Worm (Caenorhabditis elegans) whole organism, L3 larva: ENCODE data around the gene F09B9.5.

Source experiments
- R02D3.7 ChIP-seq: fragments of 150-350 bp; optimal IDR thresholded peaks from 2 replicates; lab custom pipeline; 2014; ENCODE audit warnings: missing biosample characterization, missing genetic modification characterization
- ZK546.5 ChIP-seq: sonication (generic microtip); optimal IDR thresholded peaks from 2 replicates; lab custom pipeline; 2017; ENCODE audit warnings: missing biosample characterization, missing genetic modification characterization
- aly-2 ChIP-seq: fragments of 150-350 bp; optimal IDR thresholded peaks from 2 replicates; lab custom pipeline; 2014; ENCODE audit warnings: missing biosample characterization, missing genetic modification characterization
- ama-1 ChIP-seq: fragments of 150-350 bp; optimal IDR thresholded peaks from 2 replicates; lab custom pipeline; 2018
- ceh-16 ChIP-seq: sonication (generic microtip); optimal IDR thresholded peaks from 2 replicates; lab custom pipeline; 2017; ENCODE audit warnings: missing biosample characterization, missing genetic modification characterization
- ceh-28 ChIP-seq: fragments of 150-350 bp; optimal IDR thresholded peaks from 2 replicates; lab custom pipeline; 2014; ENCODE audit warnings: missing biosample characterization, missing genetic modification reagents, missing genetic modification characterization
- ceh-82 ChIP-seq: fragments of 150-350 bp; optimal IDR thresholded peaks from 2 replicates; lab custom pipeline; 2014; ENCODE audit warnings: missing biosample characterization, missing genetic modification characterization
- ceh-9 ChIP-seq: sonication (generic microtip); optimal IDR thresholded peaks from 2 replicates; lab custom pipeline; 2018; ENCODE audit warnings: missing biosample characterization, missing genetic modification characterization
- daf-12 ChIP-seq: fragments of 150-350 bp; optimal IDR thresholded peaks from 2 replicates; lab custom pipeline; 2014; ENCODE audit warnings: missing biosample characterization, missing genetic modification reagents, missing genetic modification characterization
- egl-27 ChIP-seq: sonication (generic microtip); optimal IDR thresholded peaks from 4 replicates; lab custom pipeline; 2017; ENCODE audit warnings: missing biosample characterization, missing genetic modification reagents, missing genetic modification characterization
- egl-5 ChIP-seq: fragments of 150-350 bp; optimal IDR thresholded peaks from 2 replicates; lab custom pipeline; 2017; ENCODE audit warnings: missing biosample characterization, missing genetic modification reagents, missing genetic modification characterization, inconsistent platforms
- elt-1 ChIP-seq: fragments of 150-350 bp; optimal IDR thresholded peaks from 2 replicates; lab custom pipeline; 2014; ENCODE audit warnings: missing biosample characterization, missing genetic modification characterization
- elt-2 ChIP-seq: sonication (generic microtip); optimal IDR thresholded peaks from 2 replicates; lab custom pipeline; 2016; ENCODE audit warnings: missing genetic modification reagents, mild to moderate bottlenecking, missing genetic modification characterization, missing compliant biosample characterization
- elt-3 ChIP-seq, 3 experiments: fragments of 150-350 bp in 1 of 3; sonication (generic microtip) in 2 of 3; optimal IDR thresholded peaks; 2 replicates in 2 of 3; 4 replicates in 1 of 3; lab custom pipeline; 2014 to 2017; ENCODE audit warnings: missing biosample characterization in 3 of 3, missing genetic modification characterization in 3 of 3
- eor-1 ChIP-seq, 2 experiments: fragments of 150-350 bp; optimal IDR thresholded peaks; 2 replicates each; lab custom pipeline; 2014 to 2018; ENCODE audit warnings: missing biosample characterization in 2 of 2, missing genetic modification characterization in 2 of 2
- fkh-10 ChIP-seq: sonication (generic microtip); optimal IDR thresholded peaks from 2 replicates; lab custom pipeline; 2017; ENCODE audit warnings: missing biosample characterization, missing genetic modification reagents, missing genetic modification characterization
- fkh-2 ChIP-seq: fragments of 150-350 bp; optimal IDR thresholded peaks from 2 replicates; lab custom pipeline; 2014; ENCODE audit warnings: missing biosample characterization, missing genetic modification reagents, missing genetic modification characterization
- fos-1 ChIP-seq: fragments of 150-350 bp; optimal IDR thresholded peaks from 2 replicates; lab custom pipeline; 2014; ENCODE audit warnings: missing biosample characterization, missing genetic modification characterization
- hmg-11 ChIP-seq: sonication (generic microtip); optimal IDR thresholded peaks from 2 replicates; lab custom pipeline; 2016; ENCODE audit warnings: missing genetic modification characterization, missing compliant biosample characterization
- jun-1 ChIP-seq: fragments of 150-350 bp; optimal IDR thresholded peaks from 2 replicates; lab custom pipeline; 2014; ENCODE audit warnings: missing biosample characterization, missing genetic modification reagents, missing genetic modification characterization
- lin-15B ChIP-seq: fragments of 150-350 bp; optimal IDR thresholded peaks from 2 replicates; lab custom pipeline; 2014; ENCODE audit warnings: missing biosample characterization, missing genetic modification characterization
- lin-39 ChIP-seq: fragments of 150-350 bp; optimal IDR thresholded peaks from 2 replicates; lab custom pipeline; 2018; ENCODE audit warnings: missing biosample characterization, missing genetic modification reagents, missing genetic modification characterization
- lsy-12 ChIP-seq: sonication (generic microtip); optimal IDR thresholded peaks from 2 replicates; lab custom pipeline; 2016; ENCODE audit warnings: mild to moderate bottlenecking, missing genetic modification characterization, missing compliant biosample characterization
- mdl-1 ChIP-seq: fragments of 150-350 bp; optimal IDR thresholded peaks from 2 replicates; lab custom pipeline; 2014; ENCODE audit warnings: missing biosample characterization, missing genetic modification characterization
- mml-1 ChIP-seq: fragments of 150-350 bp; sonication (generic microtip); optimal IDR thresholded peaks from 3 replicates; lab custom pipeline; 2014; ENCODE audit warnings: missing biosample characterization, missing genetic modification characterization
- nfya-1 ChIP-seq: sonication (generic microtip); optimal IDR thresholded peaks from 2 replicates; lab custom pipeline; 2017; ENCODE audit warnings: missing genetic modification characterization, mild to moderate bottlenecking, missing compliant biosample characterization, antibody characterized with exemption, moderate library complexity; ENCODE audit not compliant: insufficient read depth
- nhr-11 ChIP-seq: fragments of 150-350 bp; optimal IDR thresholded peaks from 2 replicates; lab custom pipeline; 2014; ENCODE audit warnings: missing biosample characterization, missing genetic modification characterization
- nhr-12 ChIP-seq: fragments of 150-350 bp; optimal IDR thresholded peaks from 2 replicates; lab custom pipeline; 2014; ENCODE audit warnings: missing biosample characterization, missing genetic modification characterization
- nhr-23 ChIP-seq: fragments of 150-350 bp; optimal IDR thresholded peaks from 2 replicates; lab custom pipeline; 2014; ENCODE audit warnings: missing biosample characterization, missing genetic modification reagents, missing genetic modification characterization
- nhr-237 ChIP-seq: fragments of 150-350 bp; optimal IDR thresholded peaks from 2 replicates; lab custom pipeline; 2014; ENCODE audit warnings: missing biosample characterization, missing genetic modification characterization
- nhr-25 ChIP-seq: sonication (generic microtip); optimal IDR thresholded peaks from 2 replicates; lab custom pipeline; 2017; ENCODE audit warnings: missing biosample characterization, missing genetic modification characterization
- nhr-28 ChIP-seq: fragments of 150-350 bp; optimal IDR thresholded peaks from 2 replicates; lab custom pipeline; 2014; ENCODE audit warnings: missing biosample characterization, missing genetic modification characterization
- nhr-43 ChIP-seq: sonication (generic microtip); optimal IDR thresholded peaks from 2 replicates; lab custom pipeline; 2016; ENCODE audit warnings: mild to moderate bottlenecking, missing genetic modification characterization, missing compliant biosample characterization; ENCODE audit not compliant: poor library complexity, severe bottlenecking
- nhr-67 ChIP-seq: fragments of 150-350 bp; optimal IDR thresholded peaks from 2 replicates; lab custom pipeline; 2014; ENCODE audit warnings: missing biosample characterization, missing genetic modification characterization
- nhr-76 ChIP-seq: fragments of 150-350 bp; sonication (generic microtip); optimal IDR thresholded peaks from 5 replicates; lab custom pipeline; 2014; ENCODE audit warnings: missing biosample characterization, missing genetic modification characterization
- nhr-77 ChIP-seq: fragments of 150-350 bp; optimal IDR thresholded peaks from 2 replicates; lab custom pipeline; 2014; ENCODE audit warnings: missing biosample characterization, missing genetic modification characterization
- pha-4 ChIP-seq: fragments of 150-350 bp; optimal IDR thresholded peaks from 2 replicates; lab custom pipeline; 2014; ENCODE audit warnings: missing biosample characterization, missing genetic modification reagents, missing genetic modification characterization
- pqm-1 ChIP-seq: fragments of 150-350 bp; optimal IDR thresholded peaks from 2 replicates; lab custom pipeline; 2017; ENCODE audit warnings: missing biosample characterization, missing genetic modification characterization, inconsistent platforms
- sea-2 ChIP-seq: fragments of 150-350 bp; sonication (generic microtip); optimal IDR thresholded peaks from 4 replicates; lab custom pipeline; 2014; ENCODE audit warnings: missing biosample characterization, missing genetic modification reagents, missing genetic modification characterization
- skn-1 ChIP-seq: fragments of 150-350 bp; optimal IDR thresholded peaks from 2 replicates; lab custom pipeline; 2014; ENCODE audit warnings: missing biosample characterization, missing genetic modification characterization
- snpc-4 ChIP-seq: fragments of 150-350 bp; optimal IDR thresholded peaks from 2 replicates; lab custom pipeline; 2014; ENCODE audit warnings: missing biosample characterization, missing genetic modification characterization
- tbx-2 ChIP-seq: sonication (generic microtip); optimal IDR thresholded peaks from 2 replicates; lab custom pipeline; 2016; ENCODE audit warnings: mild to moderate bottlenecking, missing genetic modification characterization, missing compliant biosample characterization
- unc-39 ChIP-seq: sonication (generic microtip); optimal IDR thresholded peaks from 4 replicates; lab custom pipeline; 2017; ENCODE audit warnings: missing biosample characterization, missing genetic modification characterization
- unc-62 ChIP-seq: fragments of 150-350 bp; sonication (generic microtip); optimal IDR thresholded peaks from 4 replicates; lab custom pipeline; 2014; ENCODE audit warnings: missing biosample characterization, missing genetic modification reagents, missing genetic modification characterization
- zag-1 ChIP-seq: fragments of 150-350 bp; optimal IDR thresholded peaks from 2 replicates; lab custom pipeline; 2014; ENCODE audit warnings: missing biosample characterization, missing genetic modification characterization
- ztf-11 ChIP-seq: fragments of 150-350 bp; optimal IDR thresholded peaks from 2 replicates; lab custom pipeline; 2014; ENCODE audit warnings: missing biosample characterization, missing genetic modification characterization
- ztf-4 ChIP-seq: fragments of 150-350 bp; optimal IDR thresholded peaks from 2 replicates; lab custom pipeline; 2014; ENCODE audit warnings: missing biosample characterization, missing genetic modification characterization

The F09B9.5 gene

ce11 chrX:10145011-10145410 lies 9.6 kb upstream of the F09B9.5 start:
- TF ChIP-seq jun-1 (tag; lab: Kevin White, UChicago) (peak; percentile 25), aly-2 (tag; lab: Kevin White, UChicago) (no peak), lsy-12 (tag; lab: Kevin White, UChicago) (peak; percentile 60), nhr-25 (tag; lab: Kevin White, UChicago) (peak; percentile 35), pha-4 (tag; lab: Kevin White, UChicago) (peak; percentile 47), ZK546.5 (no peak), fos-1 (tag; lab: Kevin White, UChicago) (no peak), nhr-23 (peak; percentile 48), lin-15B (tag; lab: Kevin White, UChicago) (no peak), ceh-28 (tag; lab: Kevin White, UChicago) (peak; percentile 23), unc-62 (GFP tag; lab: Kevin White, UChicago) (no peak), hmg-11 (tag; lab: Kevin White, UChicago) (peak; percentile 91), zag-1 (tag; lab: Kevin White, UChicago) (no peak), nhr-28 (tag; lab: Kevin White, UChicago) (no peak), sea-2 (GFP tag; lab: Kevin White, UChicago) (no peak), nhr-67 (tag; lab: Kevin White, UChicago) (no peak), skn-1 (tag; lab: Kevin White, UChicago) (peak; percentile 29), lin-39 (tag; lab: Kevin White, UChicago) (peak; percentile 54), elt-2 (tag; lab: Kevin White, UChicago) (peak; percentile 44), nfya-1 (tag; lab: Kevin White, UChicago) (peak; percentile 49), pqm-1 (peak; percentile 6), elt-3 (tag; optimal IDR thresholded peaks at IDR 0.05; lab: Kevin White, UChicago) (no peak), nhr-76 (tag; lab: Kevin White, UChicago) (no peak), snpc-4 (tag; lab: Kevin White, UChicago) (no peak), unc-39 (no peak), tbx-2 (peak; percentile 55), nhr-43 (tag; lab: Kevin White, UChicago) (peak; percentile 81)
- TF ChIP-seq, all 47 proteins: peak for 14

- TF ChIP-seq ZK546.5 (no peak), pqm-1 (no peak), unc-62 (GFP tag; lab: Kevin White, UChicago) (peak; percentile 1), R02D3.7 (peak; percentile 67), egl-27 (tag; lab: Kevin White, UChicago) (peak; percentile 71), ama-1 (lab: Kevin White, UChicago) (no peak), nhr-76 (tag; lab: Kevin White, UChicago) (no peak), lsy-12 (tag; lab: Kevin White, UChicago) (peak; percentile 91), snpc-4 (tag; lab: Kevin White, UChicago) (peak; percentile 52), nhr-23 (peak; percentile 66), egl-5 (peak; percentile 58), ceh-28 (tag; lab: Kevin White, UChicago) (peak; percentile 90), nhr-43 (tag; lab: Kevin White, UChicago) (peak; percentile 63), aly-2 (tag; lab: Kevin White, UChicago) (no peak), elt-2 (tag; lab: Kevin White, UChicago) (peak; percentile 56), skn-1 (tag; lab: Kevin White, UChicago) (peak; percentile 54), fkh-2 (tag; lab: Kevin White, UChicago) (no peak), nhr-28 (tag; lab: Kevin White, UChicago) (no peak), ceh-82 (tag; lab: Kevin White, UChicago) (peak; percentile 71), ztf-4 (tag; lab: Kevin White, UChicago) (no peak), nhr-25 (tag; lab: Kevin White, UChicago) (peak; percentile 62), ceh-16 (tag; lab: Kevin White, UChicago) (no peak), mml-1 (tag; lab: Kevin White, UChicago) (no peak), fos-1 (tag; lab: Kevin White, UChicago) (no peak), jun-1 (tag; lab: Kevin White, UChicago) (peak; percentile 74), nhr-12 (tag; lab: Kevin White, UChicago) (no peak), nhr-67 (tag; lab: Kevin White, UChicago) (no peak), mdl-1 (peak; percentile 74), nfya-1 (tag; lab: Kevin White, UChicago) (peak; percentile 95), sea-2 (GFP tag; lab: Kevin White, UChicago) (no peak), fkh-10 (no peak), lin-15B (tag; lab: Kevin White, UChicago) (peak; percentile 35), nhr-237 (no peak), nhr-11 (tag; lab: Kevin White, UChicago) (peak; percentile 38), elt-1 (tag; lab: Kevin White, UChicago) (no peak), ceh-9 (tag; lab: Kevin White, UChicago) (no peak), unc-39 (no peak), hmg-11 (tag; lab: Kevin White, UChicago) (peak; percentile 95), lin-39 (tag; lab: Kevin White, UChicago) (peak; percentile 93), eor-1 (tag; optimal IDR thresholded peaks at IDR 0.05; lab: Kevin White, UChicago) (no peak), ztf-11 (tag; lab: Kevin White, UChicago) (no peak), nhr-77 (no peak), tbx-2 (peak; percentile 87), elt-3 (tag; optimal IDR thresholded peaks at IDR 0.05; lab: Kevin White, UChicago) (no peak), daf-12 (tag; lab: Kevin White, UChicago) (no peak), pha-4 (tag; lab: Kevin White, UChicago) (peak; percentile 81), zag-1 (tag; lab: Kevin White, UChicago) (peak; percentile 59)
These were observed 8.0 kb upstream of the F09B9.5 start, which contains the start of gene unc-115 for ce11 chrX:10146592-10146991. TSS of gene unc-115 (plus strand) at chrX:10146892.
